Fruit fly (Drosophila melanogaster) whole organism, embryonic: ENCODE measurements around the gene CG14667.
A peak's percentile ranks its signal among the peaks of the same experiment; 100 is the strongest.

Experiments
- CG11456 ChIP-seq: fragments of 200-800 bp; sonication (Bioruptor generic); IDR thresholded peaks from 3 replicates; pipeline ENCODE4 v1.3.6; 2022; ENCODE audit warnings: missing biosample characterization, missing genetic modification characterization
- CG11504 ChIP-seq: fragments of 200-800 bp; sonication (Bioruptor generic); optimal IDR thresholded peaks from 3 replicates; lab custom pipeline; 2019; ENCODE audit warnings: missing biosample characterization, mild to moderate bottlenecking, missing genetic modification characterization, moderate library complexity
- CG12769 ChIP-seq: fragments of 200-800 bp; sonication (Bioruptor generic); optimal IDR thresholded peaks from 2 replicates; lab custom pipeline; 2019; ENCODE audit warnings: missing biosample characterization, mild to moderate bottlenecking, missing genetic modification characterization, moderate library complexity
- CG13123 ChIP-seq: fragments of 200-800 bp; sonication (Bioruptor generic); optimal IDR thresholded peaks from 2 replicates; lab custom pipeline; 2016; ENCODE audit warnings: missing biosample characterization, missing genetic modification characterization
- CG13424 ChIP-seq: fragments of 200-800 bp; sonication (Bioruptor generic); optimal IDR thresholded peaks from 2 replicates; lab custom pipeline; 2019; ENCODE audit warnings: missing biosample characterization, mild to moderate bottlenecking, missing genetic modification characterization, moderate library complexity
- CG16815 ChIP-seq: fragments of 200-800 bp; sonication (Bioruptor generic); optimal IDR thresholded peaks from 3 replicates; lab custom pipeline; 2017; ENCODE audit warnings: missing biosample characterization, mild to moderate bottlenecking, missing genetic modification characterization
- CG17829 ChIP-seq: fragments of 200-800 bp; optimal IDR thresholded peaks from 2 replicates; lab custom pipeline; 2019; ENCODE audit warnings: missing biosample characterization, mild to moderate bottlenecking, missing genetic modification characterization, moderate library complexity
- CG18262 ChIP-seq: fragments of 200-800 bp; optimal IDR thresholded peaks from 3 replicates; lab custom pipeline; 2019; ENCODE audit warnings: missing biosample characterization, mild to moderate bottlenecking, missing genetic modification characterization, moderate library complexity
- CG1832 ChIP-seq: fragments of 200-800 bp; sonication (Bioruptor generic); optimal IDR thresholded peaks from 2 replicates; lab custom pipeline; 2017; ENCODE audit warnings: missing biosample characterization, mild to moderate bottlenecking, missing genetic modification characterization, inconsistent platforms
- CG30020 ChIP-seq: fragments of 200-800 bp; optimal IDR thresholded peaks from 2 replicates; lab custom pipeline; 2019; ENCODE audit warnings: missing biosample characterization, mild to moderate bottlenecking, missing genetic modification characterization, moderate library complexity
- CG3407 ChIP-seq: fragments of 200-800 bp; sonication (Bioruptor generic); optimal IDR thresholded peaks from 2 replicates; lab custom pipeline; 2018; ENCODE audit warnings: missing biosample characterization, mild to moderate bottlenecking, missing genetic modification characterization
- CG43689 ChIP-seq: fragments of 200-800 bp; sonication (Bioruptor generic); IDR thresholded peaks from 2 replicates; pipeline ENCODE4 v1.3.6; 2022; ENCODE audit warnings: missing biosample characterization, missing genetic modification characterization
- CG4617 ChIP-seq: fragments of 200-800 bp; sonication (Bioruptor generic); optimal IDR thresholded peaks from 3 replicates; lab custom pipeline; 2016; ENCODE audit warnings: missing biosample characterization, missing genetic modification characterization, borderline replicate concordance
- CG6175 ChIP-seq: fragments of 200-800 bp; sonication (Bioruptor generic); IDR thresholded peaks from 3 replicates; pipeline ENCODE4 v1.3.6; 2022; ENCODE audit warnings: missing biosample characterization, missing genetic modification characterization
- CG7372 ChIP-seq: fragments of 200-800 bp; sonication (Bioruptor generic); IDR thresholded peaks from 2 replicates; pipeline ENCODE4 v1.3.6; 2022; ENCODE audit warnings: missing biosample characterization, missing genetic modification characterization
- CG7556 ChIP-seq: fragments of 200-800 bp; sonication (Bioruptor generic); optimal IDR thresholded peaks from 2 replicates; lab custom pipeline; 2017; ENCODE audit warnings: missing biosample characterization, mild to moderate bottlenecking, missing genetic modification characterization
- CG7839 ChIP-seq: fragments of 200-800 bp; sonication (Bioruptor generic); optimal IDR thresholded peaks from 3 replicates; lab custom pipeline; 2018; ENCODE audit warnings: missing biosample characterization, mild to moderate bottlenecking, missing genetic modification characterization, moderate library complexity
- CG8924 ChIP-seq: fragments of 200-800 bp; optimal IDR thresholded peaks from 3 replicates; lab custom pipeline; 2019; ENCODE audit warnings: missing biosample characterization, mild to moderate bottlenecking, missing genetic modification characterization, moderate library complexity
- CG9797 ChIP-seq: fragments of 200-800 bp; sonication (Bioruptor generic); optimal IDR thresholded peaks from 3 replicates; lab custom pipeline; 2018; ENCODE audit warnings: missing biosample characterization, mild to moderate bottlenecking, missing genetic modification characterization
- CG9932 ChIP-seq: fragments of 200-800 bp; sonication (Bioruptor generic); IDR thresholded peaks from 2 replicates; pipeline ENCODE4 v1.3.6; 2022; ENCODE audit warnings: missing biosample characterization, missing genetic modification characterization
- D19B ChIP-seq: fragments of 200-800 bp; sonication (Bioruptor generic); optimal IDR thresholded peaks from 2 replicates; lab custom pipeline; 2017; ENCODE audit warnings: missing biosample characterization, mild to moderate bottlenecking, missing genetic modification characterization
- HLHmδ ChIP-seq: fragments of 200-800 bp; sonication (Bioruptor generic); optimal IDR thresholded peaks from 2 replicates; lab custom pipeline; 2018; ENCODE audit warnings: missing biosample characterization, mild to moderate bottlenecking, missing genetic modification characterization, moderate library complexity
- MESR4 ChIP-seq: fragments of 200-800 bp; sonication (Bioruptor generic); optimal IDR thresholded peaks from 2 replicates; lab custom pipeline; 2018; ENCODE audit warnings: missing biosample characterization, mild to moderate bottlenecking, missing genetic modification characterization, moderate library complexity
- Med ChIP-seq: fragments of 200-800 bp; sonication (Bioruptor generic); peaks from one replicate; lab custom pipeline; 2016; ENCODE audit warnings: missing biosample characterization, missing genetic modification characterization, mild to moderate bottlenecking, inconsistent platforms, moderate library complexity
- Meics ChIP-seq: fragments of 200-800 bp; sonication (Bioruptor generic); optimal IDR thresholded peaks from 2 replicates; lab custom pipeline; 2017; ENCODE audit warnings: missing biosample characterization, mild to moderate bottlenecking, missing genetic modification characterization
- Pdp1 ChIP-seq, 2 experiments: fragments of 200-800 bp; sonication (Bioruptor generic); optimal IDR thresholded peaks; 3 replicates each; lab custom pipeline; 2016; ENCODE audit warnings: missing biosample characterization in 2 of 2, missing genetic modification characterization in 2 of 2, mild to moderate bottlenecking in 1 of 2, moderate library complexity in 1 of 2
- Sin3A ChIP-seq: fragments of >200 bp; optimal IDR thresholded peaks from 2 replicates; lab custom pipeline; 2018
- Xbp1 ChIP-seq: fragments of 200-800 bp; sonication (Bioruptor generic); optimal IDR thresholded peaks from 3 replicates; lab custom pipeline; 2016; ENCODE audit warnings: missing biosample characterization, mild to moderate bottlenecking, missing genetic modification characterization
- YL-1 ChIP-seq: fragments of 200-800 bp; sonication (Bioruptor generic); optimal IDR thresholded peaks from 3 replicates; lab custom pipeline; 2017; ENCODE audit warnings: missing biosample characterization, mild to moderate bottlenecking, missing genetic modification characterization
- ap ChIP-seq: fragments of 200-800 bp; sonication (Bioruptor generic); IDR thresholded peaks from 2 replicates; pipeline ENCODE4 v1.3.6; 2022; ENCODE audit warnings: missing biosample characterization, missing genetic modification characterization
- cg ChIP-seq: fragments of 200-800 bp; sonication (Bioruptor generic); optimal IDR thresholded peaks from 3 replicates; lab custom pipeline; 2019; ENCODE audit warnings: missing biosample characterization, mild to moderate bottlenecking, missing genetic modification characterization, moderate library complexity
- dmrt11E ChIP-seq: fragments of 200-800 bp; sonication (Bioruptor generic); optimal IDR thresholded peaks from 3 replicates; lab custom pipeline; 2018; ENCODE audit warnings: missing biosample characterization, mild to moderate bottlenecking, missing genetic modification characterization, moderate library complexity
- jing ChIP-seq: fragments of 200-800 bp; sonication (Bioruptor generic); optimal IDR thresholded peaks from 2 replicates; lab custom pipeline; 2018; ENCODE audit warnings: missing biosample characterization, mild to moderate bottlenecking, missing genetic modification characterization
- lilli ChIP-seq: fragments of 200-800 bp; sonication (Bioruptor generic); optimal IDR thresholded peaks from 3 replicates; lab custom pipeline; 2016; ENCODE audit warnings: missing biosample characterization, missing genetic modification characterization
- nerfin-1 ChIP-seq: fragments of 200-800 bp; sonication (Bioruptor generic); optimal IDR thresholded peaks from 3 replicates; lab custom pipeline; 2019; ENCODE audit warnings: missing biosample characterization, mild to moderate bottlenecking, missing genetic modification characterization, moderate library complexity
- pan ChIP-seq, 4 experiments: fragments of >200 bp in 3 of 4; fragments of 200-800 bp in 1 of 4; sonication (Bioruptor generic) in 1 of 4; optimal IDR thresholded peaks in 3 of 4; IDR thresholded peaks in 1 of 4; 2 replicates each; pipeline versions ENCODE4 v1.3.6 to Lab custom; 2017 to 2022; ENCODE audit warnings: missing biosample characterization in 2 of 4, missing genetic modification characterization in 2 of 4, mixed read lengths in 1 of 4
- pb ChIP-seq: fragments of 200-800 bp; sonication (Bioruptor generic); optimal IDR thresholded peaks from 3 replicates; lab custom pipeline; 2016; ENCODE audit warnings: missing biosample characterization, missing genetic modification characterization
- pzg ChIP-seq: fragments of 200-800 bp; sonication (Bioruptor generic); optimal IDR thresholded peaks from 3 replicates; lab custom pipeline; 2018; ENCODE audit warnings: missing biosample characterization, mild to moderate bottlenecking, missing genetic modification characterization, moderate library complexity
- sens ChIP-seq: fragments of 200-800 bp; sonication (Bioruptor generic); peaks from one replicate; lab custom pipeline; 2016; ENCODE audit warnings: missing biosample characterization, missing genetic modification characterization
- sens-2 ChIP-seq: fragments of 200-800 bp; sonication (Bioruptor generic); IDR thresholded peaks from 2 replicates; pipeline ENCODE4 v1.3.6; 2022; ENCODE audit warnings: missing biosample characterization, missing genetic modification characterization
- sna ChIP-seq: fragments of 200-800 bp; sonication (Bioruptor generic); IDR thresholded peaks from 2 replicates; pipeline ENCODE4 v1.3.6; 2022; ENCODE audit warnings: missing biosample characterization, missing genetic modification characterization; ENCODE audit not compliant: partially characterized antibody
- sr ChIP-seq: fragments of 200-800 bp; sonication (Bioruptor generic); IDR thresholded peaks from 3 replicates; pipeline ENCODE4 v1.3.6; 2022; ENCODE audit warnings: missing biosample characterization, missing genetic modification characterization
- stc ChIP-seq: fragments of 200-800 bp; sonication (Bioruptor generic); IDR thresholded peaks from 2 replicates; pipeline ENCODE4 v1.3.6; 2022; ENCODE audit warnings: missing biosample characterization, missing genetic modification characterization
- trem ChIP-seq: fragments of 200-800 bp; optimal IDR thresholded peaks from 3 replicates; lab custom pipeline; 2019; ENCODE audit warnings: missing biosample characterization, mild to moderate bottlenecking, missing genetic modification characterization, moderate library complexity
- unpg ChIP-seq: fragments of 200-800 bp; sonication (Bioruptor generic); optimal IDR thresholded peaks from 3 replicates; lab custom pipeline; 2018; ENCODE audit warnings: missing biosample characterization, mild to moderate bottlenecking, missing genetic modification characterization, moderate library complexity
- zen ChIP-seq: fragments of 200-800 bp; sonication (Bioruptor generic); optimal IDR thresholded peaks from 3 replicates; lab custom pipeline; 2018; ENCODE audit warnings: missing biosample characterization, mild to moderate bottlenecking, missing genetic modification characterization, moderate library complexity

The CG14667 gene

DNA sequence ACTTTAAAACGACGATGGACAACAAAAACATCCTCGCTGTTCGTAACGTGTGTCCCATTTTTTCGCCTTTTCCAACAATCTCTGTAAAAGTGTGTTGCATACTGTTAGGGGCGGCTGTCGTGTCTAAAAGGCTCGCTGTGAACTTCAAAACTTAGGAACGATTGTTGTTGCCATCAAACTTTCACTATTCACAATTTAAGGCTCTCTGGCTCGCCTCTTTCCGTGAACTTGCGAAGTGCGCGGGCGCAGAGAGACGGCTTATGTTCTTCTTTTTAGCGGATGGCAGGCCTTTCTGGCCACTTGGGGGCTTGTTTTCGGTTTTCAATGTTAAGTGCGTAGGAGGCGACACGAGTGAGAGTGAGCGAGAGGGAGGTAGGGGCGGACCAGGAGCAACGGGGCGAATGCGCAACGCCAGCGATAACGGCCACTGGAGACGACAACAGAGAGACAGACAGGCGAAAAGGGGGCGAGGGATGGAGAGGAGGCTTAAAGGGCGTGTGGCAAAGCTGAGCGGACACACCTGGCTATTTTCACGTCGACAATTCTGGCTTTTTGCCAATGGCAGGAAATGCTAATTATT, 24.3 kb upstream of the CG14667 start, which contains the start of gene mtd (continued):
- no peak for TF ChIP-seq CG3407 (GFP tag; lab: Kevin White, UChicago)
- TF ChIP-seq cg (GFP tag; lab: Kevin White, UChicago): no peak
- no peak for TF ChIP-seq D19B (GFP tag; lab: Kevin White, UChicago)
- TF ChIP-seq sr (GFP tag; lab: Robert Waterston, UW): peak; percentile 47; the same call in 1 of the 3 replicates
- no peak for TF ChIP-seq pzg (GFP tag; lab: Kevin White, UChicago)
- TF ChIP-seq CG9932 (GFP tag; lab: Robert Waterston, UW): peak; percentile 17; the same call in 1 of the 2 replicates
- no peak for TF ChIP-seq Meics (GFP tag; lab: Kevin White, UChicago)
- TF ChIP-seq CG7372 (GFP tag; lab: Robert Waterston, UW): no peak
- peak; percentile 27 for TF ChIP-seq CG1832 (GFP tag; lab: Kevin White, UChicago)
- no peak for TF ChIP-seq CG12769 (tag; lab: Kevin White, UChicago)
- peak; percentile 82 for TF ChIP-seq Med
- no peak for TF ChIP-seq CG11456 (GFP tag; lab: Robert Waterston, UW)

dm6 chr3R:5354373-5355134, 20.3 kb upstream of the CG14667 start, which contains the start of the genes CG11999 and CG1161:
TSS of gene CG11999 (minus strand) at chr3R:5354747.
TSS of gene CG1161 (plus strand) at chr3R:5355092.
- peak; percentile 30 for TF ChIP-seq trem
- no peak for TF ChIP-seq CG6175 (GFP tag; lab: Robert Waterston, UW)
- peak; percentile 12 for TF ChIP-seq unpg (GFP tag; lab: Kevin White, UChicago)
- TF ChIP-seq lilli: peak; percentile 4
- peak; percentile 26 for TF ChIP-seq CG17829 (tag; lab: Kevin White, UChicago)
- peak; percentile 17 for TF ChIP-seq CG13424 (tag; lab: Kevin White, UChicago)
- TF ChIP-seq zen (tag; lab: Kevin White, UChicago): peak; percentile 40
- TF ChIP-seq stc (GFP tag; lab: Robert Waterston, UW): no peak
- TF ChIP-seq MESR4: peak; percentile 66
- no peak for TF ChIP-seq HLHmδ (GFP tag; lab: Kevin White, UChicago)
- TF ChIP-seq CG11504: peak; percentile 47
- peak; percentile 69 for TF ChIP-seq nerfin-1 (tag; lab: Kevin White, UChicago)
- TF ChIP-seq pb (GFP tag; lab: Kevin White, UChicago): no peak
- peak; percentile 34 for TF ChIP-seq CG18262 (tag; lab: Kevin White, UChicago)
- no peak for TF ChIP-seq jing
- no peak for TF ChIP-seq CG16815 (GFP tag; lab: Kevin White, UChicago)
- peak in 1 of 2 experiments; percentile 19 for TF ChIP-seq Pdp1 (GFP tag; optimal IDR thresholded peaks at IDR 0.05; lab: Kevin White, UChicago)
- no peak for TF ChIP-seq CG13123 (GFP tag; lab: Kevin White, UChicago)
- TF ChIP-seq CG43689 (GFP tag; lab: Robert Waterston, UW): no peak
- no peak for TF ChIP-seq sens-2 (GFP tag; lab: Robert Waterston, UW)
- TF ChIP-seq CG9797 (GFP tag; lab: Kevin White, UChicago): peak; percentile 69
- TF ChIP-seq ap (GFP tag; lab: Robert Waterston, UW): no peak
- peak; percentile 93 for TF ChIP-seq Xbp1 (GFP tag; lab: Kevin White, UChicago)
- TF ChIP-seq YL-1 (GFP tag; lab: Kevin White, UChicago): peak; percentile 47
- peak; percentile 57 for TF ChIP-seq Sin3A (lab: Kevin White, UChicago)
- no peak for TF ChIP-seq pan (optimal IDR thresholded peaks at IDR 0.05; lab: Kevin White, UChicago)
- no peak for TF ChIP-seq pan (GFP tag; optimal IDR thresholded peaks at IDR 0.05 in 1 of 2, IDR thresholded peaks at IDR 0.05 in 1 of 2)
- TF ChIP-seq CG8924 (tag; lab: Kevin White, UChicago): peak; percentile 46
- peak; percentile 9 for TF ChIP-seq dmrt11E
- no peak for TF ChIP-seq sna (GFP tag; lab: Robert Waterston, UW)
- TF ChIP-seq CG4617 (GFP tag; lab: Kevin White, UChicago): peak; percentile 49
- peak; percentile 35 for TF ChIP-seq CG30020
- TF ChIP-seq CG7839 (tag; lab: Kevin White, UChicago): peak; percentile 11
- peak; percentile 17 for TF ChIP-seq CG7556 (GFP tag; lab: Kevin White, UChicago)
- peak; percentile 82 for TF ChIP-seq sens (GFP tag; lab: Kevin White, UChicago)
